Worm (Caenorhabditis elegans) whole organism, late embryonic: ENCODE data around the gene spc-1.

ENCODE experiments used
- C38D4.7 ChIP-seq: fragments of 200-800 bp; sonication (Bioruptor generic); optimal IDR thresholded peaks from 2 replicates; lab custom pipeline; 2018; ENCODE audit warnings: mild to moderate bottlenecking, missing genetic modification characterization, moderate library complexity, missing compliant biosample characterization
- K09A11.1 ChIP-seq: sonication (generic microtip); optimal IDR thresholded peaks from 2 replicates; lab custom pipeline; 2017; ENCODE audit warnings: antibody characterized with exemption, mild to moderate bottlenecking, missing genetic modification characterization, missing compliant biosample characterization; ENCODE audit not compliant: insufficient read depth
- ceh-2 ChIP-seq: sonication (generic microtip); optimal IDR thresholded peaks from 2 replicates; lab custom pipeline; 2016; ENCODE audit warnings: missing genotype, missing genetic modification characterization, missing compliant biosample characterization
- ceh-31 ChIP-seq: sonication (generic microtip); optimal IDR thresholded peaks from 2 replicates; lab custom pipeline; 2016; ENCODE audit warnings: missing genetic modification characterization, missing compliant biosample characterization
- ceh-45 ChIP-seq: fragments of 200-800 bp; sonication (Bioruptor generic); IDR thresholded peaks from 2 replicates; pipeline ENCODE4 v1.3.6; 2022; ENCODE audit warnings: missing genetic modification reagents, missing genetic modification characterization, missing compliant biosample characterization
- ceh-6 ChIP-seq: fragments of 200-800 bp; sonication (Bioruptor generic); optimal IDR thresholded peaks from 2 replicates; lab custom pipeline; 2018; ENCODE audit warnings: mild to moderate bottlenecking, missing genetic modification characterization, missing compliant biosample characterization
- ceh-9 ChIP-seq: sonication (generic microtip); optimal IDR thresholded peaks from 2 replicates; lab custom pipeline; 2016; ENCODE audit warnings: mild to moderate bottlenecking, missing genetic modification characterization, inconsistent platforms, missing compliant biosample characterization
- che-1 ChIP-seq: sonication (generic microtip); optimal IDR thresholded peaks from 2 replicates; lab custom pipeline; 2016; ENCODE audit warnings: mild to moderate bottlenecking, missing genetic modification characterization, missing compliant biosample characterization
- dmd-4 ChIP-seq: sonication (generic microtip); optimal IDR thresholded peaks from 2 replicates; lab custom pipeline; 2016; ENCODE audit warnings: borderline replicate concordance, missing genetic modification characterization, missing compliant biosample characterization
- dve-1 ChIP-seq: sonication (generic microtip); optimal IDR thresholded peaks from 2 replicates; lab custom pipeline; 2017; ENCODE audit warnings: antibody characterized with exemption, mild to moderate bottlenecking, missing genetic modification characterization, missing compliant biosample characterization
- elt-2 ChIP-seq: sonication (generic microtip); optimal IDR thresholded peaks from 2 replicates; lab custom pipeline; 2016; ENCODE audit warnings: missing genetic modification reagents, missing genetic modification characterization, missing compliant biosample characterization
- elt-4 ChIP-seq: sonication (generic microtip); optimal IDR thresholded peaks from 2 replicates; lab custom pipeline; 2016; ENCODE audit warnings: missing genetic modification characterization, missing compliant biosample characterization
- ets-4 ChIP-seq: sonication (generic microtip); optimal IDR thresholded peaks from 2 replicates; lab custom pipeline; 2016; ENCODE audit warnings: missing genetic modification characterization, missing compliant biosample characterization
- fkh-6 ChIP-seq: sonication (generic microtip); optimal IDR thresholded peaks from 2 replicates; lab custom pipeline; 2016; ENCODE audit warnings: missing genetic modification characterization, missing compliant biosample characterization
- hlh-30 ChIP-seq: sonication (generic microtip); optimal IDR thresholded peaks from 2 replicates; lab custom pipeline; 2017; ENCODE audit warnings: antibody characterized with exemption, missing genetic modification characterization, missing compliant biosample characterization; ENCODE audit not compliant: insufficient read depth
- hlh-6 ChIP-seq: sonication (generic microtip); optimal IDR thresholded peaks from 2 replicates; lab custom pipeline; 2016; ENCODE audit warnings: missing genotype, missing genetic modification characterization, missing compliant biosample characterization
- lim-6 ChIP-seq: sonication (generic microtip); optimal IDR thresholded peaks from 2 replicates; lab custom pipeline; 2016; ENCODE audit warnings: missing genetic modification characterization, missing compliant biosample characterization
- madf-2 ChIP-seq: sonication (generic microtip); optimal IDR thresholded peaks from 2 replicates; lab custom pipeline; 2017; ENCODE audit warnings: missing genetic modification characterization, missing compliant biosample characterization
- mec-3 ChIP-seq: sonication (generic microtip); optimal IDR thresholded peaks from 2 replicates; lab custom pipeline; 2016; ENCODE audit warnings: borderline replicate concordance, missing genetic modification characterization, missing compliant biosample characterization
- nfya-1 ChIP-seq: sonication (generic microtip); optimal IDR thresholded peaks from 2 replicates; lab custom pipeline; 2017; ENCODE audit warnings: missing genetic modification characterization, mild to moderate bottlenecking, missing compliant biosample characterization, antibody characterized with exemption, moderate library complexity
- nhr-11 ChIP-seq: fragments of 150-350 bp; optimal IDR thresholded peaks from 2 replicates; lab custom pipeline; 2014; ENCODE audit warnings: missing biosample characterization, missing genetic modification characterization
- pat-9 ChIP-seq: fragments of 200-800 bp; sonication (Bioruptor generic); optimal IDR thresholded peaks from 2 replicates; lab custom pipeline; 2018; ENCODE audit warnings: mild to moderate bottlenecking, missing genetic modification characterization, moderate library complexity, missing compliant biosample characterization
- pax-1 ChIP-seq: fragments of 150-350 bp; optimal IDR thresholded peaks from 2 replicates; lab custom pipeline; 2014; ENCODE audit warnings: missing biosample characterization, missing genetic modification characterization
- pha-2 ChIP-seq: sonication (generic microtip); optimal IDR thresholded peaks from 2 replicates; lab custom pipeline; 2017; ENCODE audit warnings: mild to moderate bottlenecking, missing genetic modification characterization, missing compliant biosample characterization
- pqm-1 ChIP-seq: sonication (generic microtip); optimal IDR thresholded peaks from 2 replicates; lab custom pipeline; 2016; ENCODE audit warnings: missing genetic modification characterization, missing compliant biosample characterization
- ref-2 ChIP-seq: sonication (generic microtip); optimal IDR thresholded peaks from 2 replicates; lab custom pipeline; 2016; ENCODE audit warnings: missing genetic modification characterization, missing compliant biosample characterization
- sox-2 ChIP-seq: fragments of 200-800 bp; sonication (Bioruptor generic); IDR thresholded peaks from 2 replicates; pipeline ENCODE4 v1.3.6; 2022; ENCODE audit warnings: missing genetic modification reagents, missing genetic modification characterization, missing compliant biosample characterization
- sox-4 ChIP-seq: sonication (generic microtip); optimal IDR thresholded peaks from 2 replicates; lab custom pipeline; 2017; ENCODE audit warnings: mild to moderate bottlenecking, missing genetic modification characterization, inconsistent platforms, missing compliant biosample characterization
- tbx-2 ChIP-seq: sonication (generic microtip); optimal IDR thresholded peaks from 2 replicates; lab custom pipeline; 2016; ENCODE audit warnings: missing genetic modification characterization, missing compliant biosample characterization
- unc-3 ChIP-seq, 2 experiments: fragments of 200-800 bp in 1 of 2; sonication (Bioruptor generic) in 1 of 2; sonication (generic microtip) in 1 of 2; conservative IDR thresholded peaks in 1 of 2; optimal IDR thresholded peaks in 1 of 2; 2 replicates each; pipeline versions ENCODE4 v1.3.6 to Lab custom; 2016 to 2022; ENCODE audit warnings: missing compliant biosample characterization in 2 of 2, missing genetic modification characterization in 2 of 2, missing genetic modification reagents in 1 of 2
- unc-42 ChIP-seq: sonication (generic microtip); optimal IDR thresholded peaks from 2 replicates; lab custom pipeline; 2016; ENCODE audit warnings: missing genotype, missing genetic modification characterization, missing compliant biosample characterization
- unc-55 ChIP-seq: sonication (generic microtip); optimal IDR thresholded peaks from 2 replicates; lab custom pipeline; 2017; ENCODE audit warnings: missing biosample characterization, missing genetic modification reagents, missing genetic modification characterization
- unc-86 ChIP-seq: sonication (generic microtip); optimal IDR thresholded peaks from 2 replicates; lab custom pipeline; 2016; ENCODE audit warnings: missing genetic modification characterization, missing compliant biosample characterization
- ztf-16 ChIP-seq: sonication (generic microtip); optimal IDR thresholded peaks from 2 replicates; lab custom pipeline; 2017; ENCODE audit warnings: missing genetic modification characterization, missing compliant biosample characterization

spc-1 gene

DNA sequence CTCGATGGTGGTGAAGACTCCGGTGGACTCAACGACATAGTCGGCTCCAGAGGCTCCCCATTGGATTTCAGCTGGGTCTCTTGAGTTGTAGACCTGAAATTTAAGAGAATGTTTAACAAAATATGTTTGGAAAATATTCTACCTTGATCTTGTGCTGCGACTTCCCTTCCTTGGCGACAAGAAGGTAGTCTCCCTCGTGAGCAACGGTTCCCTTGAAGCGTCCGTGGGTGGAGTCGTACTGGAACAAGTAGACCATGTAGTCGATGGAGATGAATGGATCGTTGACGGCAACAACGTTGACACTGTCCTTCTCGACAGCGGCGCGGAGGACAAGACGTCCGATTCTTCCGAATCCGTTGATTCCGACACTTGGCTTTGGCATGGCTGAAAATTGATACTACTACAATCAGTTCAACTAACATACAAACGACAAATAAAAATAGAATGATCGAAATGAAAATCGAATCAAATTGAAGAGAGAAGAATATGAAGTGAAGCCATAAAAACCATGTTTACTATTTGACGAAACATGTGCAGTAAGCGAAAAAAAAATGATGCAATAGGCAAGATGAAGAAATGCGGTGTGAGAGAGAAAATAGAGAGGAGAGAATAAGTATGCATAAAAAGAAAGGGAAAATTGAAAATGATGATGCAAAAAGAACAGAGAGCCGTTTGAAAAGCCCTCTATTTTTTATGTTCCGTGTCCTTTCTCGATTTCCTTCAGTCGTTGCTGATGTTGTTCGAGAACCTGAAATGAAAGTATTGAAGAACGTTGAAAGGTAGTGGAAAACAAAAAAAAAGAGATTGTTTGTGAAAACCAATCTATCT lies 12.4 kb downstream of the spc-1 start, which contains the start of gene gpd-2:
Gene gpd-2 (minus strand): TSS at position 384 of the 828 bp plus-strand sequence.
- TF ChIP-seq unc-42 (tag; lab: Kevin White, UChicago): no peak
- no peak for TF ChIP-seq hlh-6 (tag; lab: Kevin White, UChicago)
- TF ChIP-seq mec-3 (tag; lab: Kevin White, UChicago): no peak
- TF ChIP-seq nhr-11: no peak
- TF ChIP-seq hlh-30: no peak
- TF ChIP-seq pha-2: no peak
- no peak for TF ChIP-seq sox-2
- no peak for TF ChIP-seq ref-2
- TF ChIP-seq pax-1 (tag; lab: Kevin White, UChicago): no peak
- no peak for TF ChIP-seq elt-4 (tag; lab: Kevin White, UChicago)
- TF ChIP-seq ceh-31 (tag; lab: Kevin White, UChicago): no peak
- no peak for TF ChIP-seq C38D4.7 (GFP tag; lab: Kevin White, UChicago)
- no peak for TF ChIP-seq ztf-16 (tag; lab: Kevin White, UChicago)
- no peak for TF ChIP-seq ceh-45 (GFP tag; lab: Robert Waterston, UW)
- no peak for TF ChIP-seq ets-4 (tag; lab: Kevin White, UChicago)
- TF ChIP-seq fkh-6 (tag; lab: Kevin White, UChicago): no peak
- TF ChIP-seq tbx-2 (tag; lab: Kevin White, UChicago): no peak
- TF ChIP-seq sox-4: no peak
- no peak for TF ChIP-seq K09A11.1 (tag; lab: Kevin White, UChicago)

DNA sequence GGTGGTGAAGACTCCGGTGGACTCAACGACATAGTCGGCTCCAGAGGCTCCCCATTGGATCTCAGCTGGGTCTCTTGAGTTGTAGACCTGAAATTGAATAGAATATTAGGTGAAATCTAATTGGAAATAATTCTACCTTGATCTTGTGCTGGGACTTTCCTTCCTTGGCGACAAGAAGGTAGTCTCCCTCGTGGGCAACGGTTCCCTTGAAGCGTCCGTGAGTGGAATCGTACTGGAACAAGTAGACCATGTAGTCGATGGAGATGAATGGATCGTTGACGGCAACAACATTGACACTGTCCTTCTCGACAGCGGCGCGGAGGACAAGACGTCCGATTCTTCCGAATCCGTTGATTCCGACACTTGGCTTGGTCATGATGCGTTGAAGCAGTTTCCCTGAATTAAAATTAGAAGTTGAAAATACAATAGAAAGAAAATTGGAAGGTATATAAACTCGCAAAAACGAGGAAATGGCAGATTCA lies 13.9 kb downstream of the spc-1 start, which contains the start of gene gpd-3:
Gene gpd-3 (minus strand): TSS at position 396 of the 482 bp plus-strand sequence.
- TF ChIP-seq pat-9 (no peak), unc-86 (no peak), ceh-31 (tag; lab: Kevin White, UChicago) (no peak)

DNA sequence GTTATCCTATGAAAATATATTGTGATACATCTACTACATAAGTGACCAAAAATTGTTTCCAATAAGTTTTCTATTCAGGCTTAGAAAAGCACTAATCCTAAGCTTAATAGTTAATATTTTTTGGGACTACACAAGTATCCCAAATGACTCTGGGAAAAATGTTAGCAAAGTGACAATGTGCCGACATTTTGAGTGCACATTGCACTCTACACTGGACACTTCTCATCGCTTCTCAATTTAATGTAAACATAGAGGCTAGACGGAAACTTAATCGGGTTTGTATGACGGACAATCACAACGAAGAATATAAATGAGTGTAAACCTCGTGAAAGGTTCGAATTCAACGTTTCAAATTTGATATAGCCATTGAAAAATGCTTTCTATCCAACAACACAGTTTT lies 15.2 kb downstream of the spc-1 start:
- TF ChIP-seq unc-55 (peak; percentile 12), lim-6 (tag; lab: Kevin White, UChicago) (no peak), ceh-6 (GFP tag; lab: Kevin White, UChicago) (no peak), ceh-31 (tag; lab: Kevin White, UChicago) (no peak), unc-42 (tag; lab: Kevin White, UChicago) (peak; percentile 14), dve-1 (tag; lab: Kevin White, UChicago) (no peak)

DNA sequence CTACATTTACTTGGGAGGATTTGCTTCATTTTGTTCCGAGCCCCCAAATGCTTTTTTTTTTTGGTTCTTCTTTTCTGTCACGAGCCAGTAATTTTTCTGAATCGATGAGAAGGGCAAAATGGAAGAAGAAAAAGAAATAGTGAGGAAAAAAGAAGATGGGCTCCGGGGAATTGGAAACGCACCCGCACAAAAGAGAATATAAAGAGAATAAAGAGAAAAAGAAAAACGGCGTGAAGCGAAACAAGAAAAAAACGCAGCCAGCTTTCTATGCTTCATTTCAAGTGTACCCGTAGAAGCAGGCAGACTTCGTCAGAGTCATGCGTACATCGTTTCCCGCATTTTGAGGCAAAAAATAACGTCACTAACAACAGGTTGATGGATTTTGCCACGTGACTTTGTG lies 15.8 kb downstream of the spc-1 start:
- TF ChIP-seq unc-42 (tag; lab: Kevin White, UChicago) (peak; percentile 71), unc-3 (GFP tag; conservative IDR thresholded peaks at IDR 0.05; lab: Robert Waterston, UW) (no peak), unc-3 (tag; optimal IDR thresholded peaks at IDR 0.05; lab: Kevin White, UChicago) (peak; percentile 4), fkh-6 (tag; lab: Kevin White, UChicago) (no peak)

DNA sequence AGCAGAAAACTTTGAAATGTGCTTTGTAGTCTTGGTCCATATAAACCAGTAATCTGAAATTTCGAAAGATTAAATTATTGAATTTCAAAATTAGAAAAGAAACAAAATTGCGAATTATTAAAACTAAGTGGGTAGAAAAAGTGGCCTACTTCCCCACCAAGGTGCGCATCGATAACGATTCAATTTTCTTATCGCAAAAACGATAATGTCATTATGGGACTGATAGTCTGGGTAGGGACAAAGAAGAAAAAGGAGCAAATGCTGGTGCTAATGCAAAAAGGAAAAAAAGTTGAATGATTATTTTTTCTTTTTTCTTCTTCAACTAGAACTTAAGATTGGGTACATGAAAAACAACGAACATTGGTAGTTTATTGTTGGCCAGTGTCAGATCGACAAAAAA lies 16.3 kb downstream of the spc-1 start, which contains the start of gene gpcp-1:
Gene gpcp-1 (minus strand): TSS at position 53 of the 400 bp plus-strand sequence.
- TF ChIP-seq elt-2 (tag; lab: Kevin White, UChicago): peak; percentile 91
- TF ChIP-seq elt-4 (tag; lab: Kevin White, UChicago): no peak
- no peak for TF ChIP-seq nfya-1 (tag; lab: Kevin White, UChicago)

DNA sequence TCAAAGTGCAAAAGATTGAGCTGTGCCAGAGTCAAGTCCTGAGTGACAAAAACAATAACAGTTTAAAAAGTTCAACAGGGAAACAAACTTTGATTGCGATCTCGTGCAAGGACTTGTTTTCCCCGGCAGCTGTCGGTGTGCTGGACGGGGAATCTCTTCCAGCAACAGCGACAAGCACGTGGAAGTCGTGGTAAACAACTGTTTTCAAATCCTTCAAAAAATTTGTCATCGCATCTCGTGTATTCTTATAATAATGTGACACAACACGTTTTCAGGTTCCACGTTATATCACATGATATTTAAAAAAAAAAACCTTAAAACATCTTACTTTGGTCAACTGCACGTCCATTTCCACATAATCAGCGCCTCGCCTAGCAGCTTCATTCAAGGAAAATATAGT lies 18.3 kb downstream of the spc-1 start:
- no peak for TF ChIP-seq pqm-1 (tag; lab: Kevin White, UChicago)
- TF ChIP-seq che-1 (tag; lab: Kevin White, UChicago): no peak
- TF ChIP-seq dmd-4 (tag; lab: Kevin White, UChicago): no peak
- no peak for TF ChIP-seq ceh-2 (tag; lab: Kevin White, UChicago)
- TF ChIP-seq madf-2 (tag; lab: Kevin White, UChicago): no peak
- TF ChIP-seq ceh-9 (tag; lab: Kevin White, UChicago): no peak
- no peak for TF ChIP-seq elt-2 (tag; lab: Kevin White, UChicago)
